Worm (Caenorhabditis elegans): ENCODE measurements around the gene D1079.1.

DNA sequence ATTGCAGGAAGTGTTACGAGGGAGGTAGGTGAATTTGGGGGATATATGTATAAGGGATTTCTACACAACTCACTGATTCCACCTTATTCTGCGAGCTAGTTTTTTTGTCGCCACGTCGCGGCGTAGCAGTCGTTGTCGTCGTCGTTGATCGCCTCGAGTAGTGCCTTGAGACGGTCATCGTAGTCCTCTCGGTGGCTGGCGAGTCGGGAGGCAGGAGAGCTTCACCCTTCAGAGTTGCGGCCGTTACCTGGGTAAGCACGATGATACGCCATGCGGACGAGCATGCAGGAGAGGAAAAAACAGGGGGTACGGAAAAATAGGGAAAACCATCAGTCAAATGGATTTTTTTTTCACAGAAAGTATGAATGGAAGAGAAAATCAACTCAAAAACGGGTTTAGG, 10.3 kb downstream of the D1079.1 start:
- TF ChIP-seq snpc-4 (tag; optimal IDR thresholded peaks at IDR 0.05) (no peak), ZK337.2 (GFP tag; IDR thresholded peaks at IDR 0.05) (no peak), daf-12 (tag; optimal IDR thresholded peaks at IDR 0.05) (no peak), mdl-1 (tag; optimal IDR thresholded peaks at IDR 0.05) (no peak), lsy-2 (tag; optimal IDR thresholded peaks at IDR 0.05) (no peak), ztf-11 (tag; optimal IDR thresholded peaks at IDR 0.05) (no peak), F10B5.3 (tag; optimal IDR thresholded peaks at IDR 0.05) (no peak), dmd-8 (GFP tag; IDR thresholded peaks at IDR 0.05) (no peak), mep-1 (tag; optimal IDR thresholded peaks at IDR 0.05) (no peak)
